Worm (Caenorhabditis elegans) whole organism, young adult: Measurements from ENCODE around the gene cpt-5.

Experiments used
- B0336.3 ChIP-seq: fragments of 200-800 bp; sonication (Bioruptor generic); IDR thresholded peaks from 2 replicates; pipeline ENCODE4 v1.3.6; 2022; ENCODE audit warnings: missing genetic modification characterization, missing compliant biosample characterization
- C17E4.6 ChIP-seq: fragments of 200-800 bp; sonication (Bioruptor generic); IDR thresholded peaks from 2 replicates; pipeline ENCODE4 v1.3.6; 2022; ENCODE audit warnings: missing genetic modification reagents, missing genetic modification characterization, missing compliant biosample characterization
- D2030.7 ChIP-seq: fragments of 200-800 bp; sonication (Bioruptor generic); IDR thresholded peaks from 2 replicates; pipeline ENCODE4 v1.3.6; 2022; ENCODE audit warnings: missing genetic modification reagents, missing genetic modification characterization, missing compliant biosample characterization
- F10E7.11 ChIP-seq: sonication (generic microtip); optimal IDR thresholded peaks from 2 replicates; lab custom pipeline; 2017; ENCODE audit warnings: mild to moderate bottlenecking, missing genetic modification characterization, moderate library complexity, missing compliant biosample characterization
- F22D6.2 ChIP-seq: sonication (generic microtip); optimal IDR thresholded peaks from 2 replicates; lab custom pipeline; 2016; ENCODE audit warnings: mild to moderate bottlenecking, missing genetic modification characterization, missing compliant biosample characterization
- F37B4.10 ChIP-seq: fragments of 200-800 bp; sonication (Bioruptor generic); IDR thresholded peaks from 2 replicates; pipeline ENCODE4 v1.3.6; 2022; ENCODE audit warnings: missing genetic modification characterization, missing compliant biosample characterization
- F39B2.1 ChIP-seq: fragments of 200-800 bp; sonication (Bioruptor generic); IDR thresholded peaks from 2 replicates; pipeline ENCODE4 v1.3.6; 2022; ENCODE audit warnings: missing genetic modification reagents, missing genetic modification characterization, missing compliant biosample characterization
- F57C9.4 ChIP-seq: sonication (generic microtip); optimal IDR thresholded peaks from 2 replicates; lab custom pipeline; 2017; ENCODE audit warnings: mild to moderate bottlenecking, missing genetic modification characterization, missing compliant biosample characterization
- K11D2.4 ChIP-seq: fragments of 200-800 bp; sonication (Bioruptor generic); IDR thresholded peaks from 2 replicates; pipeline ENCODE4 v1.3.6; 2022; ENCODE audit warnings: missing genetic modification reagents, missing genetic modification characterization, missing compliant biosample characterization
- K12H6.12 ChIP-seq: fragments of 200-800 bp; sonication (Bioruptor generic); optimal IDR thresholded peaks from 2 replicates; lab custom pipeline; 2018; ENCODE audit warnings: mild to moderate bottlenecking, missing genetic modification characterization, missing compliant biosample characterization
- T07F8.4 ChIP-seq: sonication (generic microtip); optimal IDR thresholded peaks from 2 replicates; lab custom pipeline; 2016; ENCODE audit warnings: mild to moderate bottlenecking, missing genetic modification characterization, moderate library complexity, missing compliant biosample characterization
- Y53G8AR.9 ChIP-seq: fragments of 200-800 bp; sonication (Bioruptor generic); conservative IDR thresholded peaks from 2 replicates; pipeline ENCODE4 v1.3.6; 2022; ENCODE audit warnings: missing genetic modification reagents, missing genetic modification characterization, missing compliant biosample characterization
- Y56A3A.18 ChIP-seq: fragments of 200-800 bp; sonication (Bioruptor generic); IDR thresholded peaks from 2 replicates; pipeline ENCODE4 v1.3.6; 2022; ENCODE audit warnings: missing genetic modification reagents, missing genetic modification characterization, missing compliant biosample characterization
- Y79H2A.3 ChIP-seq: fragments of 200-800 bp; sonication (Bioruptor generic); conservative IDR thresholded peaks from 2 replicates; pipeline ENCODE4 v1.3.6; 2022; ENCODE audit warnings: missing genetic modification reagents, missing genetic modification characterization, missing compliant biosample characterization
- aptf-2 ChIP-seq: fragments of 200-800 bp; sonication (Bioruptor generic); conservative IDR thresholded peaks from 2 replicates; pipeline ENCODE4 v1.3.6; 2022; ENCODE audit warnings: missing genetic modification reagents, missing genetic modification characterization, missing compliant biosample characterization
- attf-5 ChIP-seq: fragments of 200-800 bp; sonication (Bioruptor generic); optimal IDR thresholded peaks from 2 replicates; lab custom pipeline; 2018; ENCODE audit warnings: mild to moderate bottlenecking, missing genetic modification characterization, missing compliant biosample characterization
- ccch-3 ChIP-seq: fragments of 200-800 bp; sonication (Bioruptor generic); optimal IDR thresholded peaks from 2 replicates; lab custom pipeline; 2018; ENCODE audit warnings: mild to moderate bottlenecking, missing genetic modification characterization, missing compliant biosample characterization
- cebp-1 ChIP-seq, 2 experiments: fragments of 200-800 bp in 1 of 2; sonication (Bioruptor generic) in 1 of 2; sonication (generic microtip) in 1 of 2; IDR thresholded peaks in 1 of 2; optimal IDR thresholded peaks in 1 of 2; 2 replicates each; pipeline versions ENCODE4 v1.3.6 to Lab custom; 2017 to 2022; ENCODE audit warnings: missing compliant biosample characterization in 2 of 2, missing genetic modification characterization in 2 of 2, mild to moderate bottlenecking in 1 of 2, missing genetic modification reagents in 1 of 2, moderate library complexity in 1 of 2
- ceh-100 ChIP-seq: fragments of 200-800 bp; sonication (Bioruptor generic); IDR thresholded peaks from 2 replicates; pipeline ENCODE4 v1.3.6; 2022; ENCODE audit warnings: missing genetic modification reagents, missing genetic modification characterization, missing compliant biosample characterization
- ceh-40 ChIP-seq: fragments of 200-800 bp; sonication (Bioruptor generic); IDR thresholded peaks from 2 replicates; pipeline ENCODE4 v1.3.6; 2022; ENCODE audit warnings: missing genetic modification characterization, missing compliant biosample characterization
- ceh-58 ChIP-seq: fragments of 200-800 bp; sonication (Bioruptor generic); IDR thresholded peaks from 2 replicates; pipeline ENCODE4 v1.3.6; 2022; ENCODE audit warnings: missing genetic modification characterization, missing compliant biosample characterization
- ceh-91 ChIP-seq: fragments of 200-800 bp; sonication (Bioruptor generic); IDR thresholded peaks from 2 replicates; pipeline ENCODE4 v1.3.6; 2022; ENCODE audit warnings: missing genetic modification reagents, missing genetic modification characterization, missing compliant biosample characterization
- dox-1 ChIP-seq: fragments of 200-800 bp; sonication (Bioruptor generic); IDR thresholded peaks from 2 replicates; pipeline ENCODE4 v1.3.6; 2022; ENCODE audit warnings: missing genetic modification reagents, missing genetic modification characterization, missing compliant biosample characterization
- egrh-3 ChIP-seq: fragments of 200-800 bp; sonication (Bioruptor generic); IDR thresholded peaks from 2 replicates; pipeline ENCODE4 v1.3.6; 2022; ENCODE audit warnings: missing genetic modification reagents, missing genetic modification characterization, missing compliant biosample characterization
- fkh-3 ChIP-seq: sonication (generic microtip); optimal IDR thresholded peaks from 2 replicates; lab custom pipeline; 2016; ENCODE audit warnings: mild to moderate bottlenecking, missing genetic modification characterization, missing compliant biosample characterization
- him-1 ChIP-seq: sonication (generic microtip); optimal IDR thresholded peaks from 2 replicates; lab custom pipeline; 2016; ENCODE audit warnings: missing genotype, missing genetic modification reagents, missing genetic modification characterization, missing compliant biosample characterization
- hmg-1.2 ChIP-seq: fragments of 200-800 bp; sonication (Bioruptor generic); IDR thresholded peaks from 2 replicates; pipeline ENCODE4 v1.3.6; 2022; ENCODE audit warnings: missing genetic modification reagents, missing genetic modification characterization, missing compliant biosample characterization
- hsf-1 ChIP-seq: fragments of 200-800 bp; sonication (Bioruptor generic); IDR thresholded peaks from 2 replicates; pipeline ENCODE4 v1.3.6; 2022; ENCODE audit warnings: missing genetic modification reagents, missing genetic modification characterization, missing compliant biosample characterization
- lin-35 ChIP-seq, 3 experiments: fragments of 150-350 bp in 2 of 3; sonication (generic microtip) in 1 of 3; optimal IDR thresholded peaks; 2 replicates each; lab custom pipeline; 2014 to 2018; ENCODE audit warnings: missing biosample characterization in 3 of 3, missing genetic modification characterization in 3 of 3, missing genetic modification reagents in 3 of 3
- madf-10 ChIP-seq: sonication (generic microtip); optimal IDR thresholded peaks from 2 replicates; lab custom pipeline; 2016; ENCODE audit warnings: mild to moderate bottlenecking, missing genetic modification characterization, missing compliant biosample characterization
- madf-3 ChIP-seq: fragments of 200-800 bp; sonication (Bioruptor generic); IDR thresholded peaks from 2 replicates; pipeline ENCODE4 v1.3.6; 2022; ENCODE audit warnings: missing genetic modification reagents, missing genetic modification characterization, missing compliant biosample characterization
- mel-28 ChIP-seq: sonication (generic microtip); optimal IDR thresholded peaks from 2 replicates; lab custom pipeline; 2016; ENCODE audit warnings: borderline replicate concordance, mild to moderate bottlenecking, missing genetic modification characterization, missing compliant biosample characterization
- nfya-1 ChIP-seq: sonication (generic microtip); optimal IDR thresholded peaks from 2 replicates; lab custom pipeline; 2017; ENCODE audit warnings: antibody characterized with exemption, missing compliant biosample characterization, missing genetic modification characterization, borderline replicate concordance; ENCODE audit not compliant: insufficient read depth
- nfyb-1 ChIP-seq: fragments of 200-800 bp; sonication (Bioruptor generic); IDR thresholded peaks from 2 replicates; pipeline ENCODE4 v1.3.6; 2022; ENCODE audit warnings: missing genetic modification reagents, missing genetic modification characterization, missing compliant biosample characterization
- nhr-27 ChIP-seq: fragments of 200-800 bp; sonication (Bioruptor generic); optimal IDR thresholded peaks from 2 replicates; lab custom pipeline; 2018; ENCODE audit warnings: mild to moderate bottlenecking, missing genetic modification characterization, moderate library complexity, missing compliant biosample characterization
- rec-8 ChIP-seq, 2 experiments: sonication (generic microtip); optimal IDR thresholded peaks; 2 replicates each; lab custom pipeline; 2016; ENCODE audit warnings: mild to moderate bottlenecking in 2 of 2, missing genetic modification characterization in 2 of 2, missing genetic modification reagents in 2 of 2, missing genotype in 2 of 2, missing biosample characterization in 1 of 2, missing compliant biosample characterization in 1 of 2, moderate library complexity in 1 of 2
- rpc-1 ChIP-seq, 2 experiments: fragments of 150-350 bp in 1 of 2; sonication (generic microtip) in 1 of 2; optimal IDR thresholded peaks; 2 replicates each; lab custom pipeline; 2014 to 2018; ENCODE audit warnings: missing biosample characterization in 1 of 2, missing genetic modification characterization in 1 of 2, missing genetic modification reagents in 1 of 2, missing genotype in 1 of 2
- snpc-3.4 ChIP-seq: sonication (generic microtip); optimal IDR thresholded peaks from 2 replicates; lab custom pipeline; 2017; ENCODE audit warnings: missing genetic modification characterization, mild to moderate bottlenecking, missing compliant biosample characterization, antibody characterized with exemption, moderate library complexity, missing genotype, missing genetic modification reagents
- somi-1 ChIP-seq: fragments of 200-800 bp; sonication (Bioruptor generic); optimal IDR thresholded peaks from 2 replicates; lab custom pipeline; 2018; ENCODE audit warnings: mild to moderate bottlenecking, missing genetic modification characterization, missing compliant biosample characterization
- tlf-1 ChIP-seq: fragments of 200-800 bp; sonication (Bioruptor generic); optimal IDR thresholded peaks from 2 replicates; lab custom pipeline; 2018; ENCODE audit warnings: mild to moderate bottlenecking, missing genetic modification characterization, missing compliant biosample characterization
- ztf-18 ChIP-seq: sonication (generic microtip); optimal IDR thresholded peaks from 2 replicates; lab custom pipeline; 2016; ENCODE audit warnings: missing genotype, mild to moderate bottlenecking, missing genetic modification characterization, missing compliant biosample characterization
- ztf-22 ChIP-seq: fragments of 200-800 bp; sonication (Bioruptor generic); optimal IDR thresholded peaks from 2 replicates; lab custom pipeline; 2018; ENCODE audit warnings: mild to moderate bottlenecking, missing genetic modification characterization, moderate library complexity, missing compliant biosample characterization
- ztf-26 ChIP-seq: sonication (generic microtip); optimal IDR thresholded peaks from 2 replicates; lab custom pipeline; 2017; ENCODE audit warnings: missing genetic modification characterization, missing compliant biosample characterization

The cpt-5 gene

ce11 chrV:13858906-13859305 is 14.1 kb upstream of the cpt-5 start, which contains the start of gene srx-135:
TSS of gene srx-135 (plus strand) at chrV:13859206.
- TF ChIP-seq hsf-1 (no peak), K11D2.4 (GFP tag; lab: Robert Waterston, UW) (no peak), snpc-3.4 (tag; lab: Kevin White, UChicago) (no peak), ztf-18 (no peak), D2030.7 (GFP tag; lab: Robert Waterston, UW) (no peak), madf-10 (no peak), rec-8 (tag; optimal IDR thresholded peaks at IDR 0.05; lab: Kevin White, UChicago) (no peak), F10E7.11 (tag; lab: Kevin White, UChicago) (no peak), madf-3 (GFP tag; lab: Robert Waterston, UW) (no peak), Y56A3A.18 (no peak), tlf-1 (GFP tag; lab: Kevin White, UChicago) (no peak), dox-1 (GFP tag; lab: Robert Waterston, UW) (no peak), egrh-3 (GFP tag; lab: Robert Waterston, UW) (no peak), rpc-1 (optimal IDR thresholded peaks at IDR 0.05; lab: Kevin White, UChicago) (no peak), rpc-1 (tag; optimal IDR thresholded peaks at IDR 0.05; lab: Kevin White, UChicago) (no peak), him-1 (no peak), lin-35 (GFP tag; optimal IDR thresholded peaks at IDR 0.05; lab: Kevin White, UChicago) (no peak)

- TF ChIP-seq ceh-100 (GFP tag; lab: Robert Waterston, UW) = no peak
- TF ChIP-seq madf-10 = no peak
- no peak for TF ChIP-seq Y53G8AR.9 (GFP tag; lab: Robert Waterston, UW)
- TF ChIP-seq attf-5 = no peak
- no peak for TF ChIP-seq somi-1 (GFP tag; lab: Kevin White, UChicago)
- TF ChIP-seq rpc-1 (optimal IDR thresholded peaks at IDR 0.05; lab: Kevin White, UChicago) = no peak
- TF ChIP-seq rpc-1 (tag; optimal IDR thresholded peaks at IDR 0.05; lab: Kevin White, UChicago) = no peak
- no peak for TF ChIP-seq F37B4.10
- TF ChIP-seq ceh-58 (GFP tag; lab: Robert Waterston, UW) = no peak
- TF ChIP-seq C17E4.6 (GFP tag; lab: Robert Waterston, UW) = no peak
- no peak for TF ChIP-seq ccch-3 (GFP tag; lab: Kevin White, UChicago)
- no peak for TF ChIP-seq T07F8.4 (tag; lab: Kevin White, UChicago)
- TF ChIP-seq ceh-91 (GFP tag; lab: Robert Waterston, UW) = no peak
- TF ChIP-seq fkh-3 = no peak
- no peak for TF ChIP-seq F22D6.2 (tag; lab: Kevin White, UChicago)
- no peak for TF ChIP-seq ceh-40 (GFP tag; lab: Robert Waterston, UW)
- TF ChIP-seq cebp-1 (GFP tag; IDR thresholded peaks at IDR 0.05; lab: Robert Waterston, UW) = no peak
- no peak for TF ChIP-seq cebp-1 (tag; optimal IDR thresholded peaks at IDR 0.05; lab: Kevin White, UChicago)
- TF ChIP-seq ztf-22 (GFP tag; lab: Kevin White, UChicago) = no peak
Observed at ce11 chrV:13862505-13862904, 10.5 kb upstream of the cpt-5 start, which contains the start of gene srx-137. TSS of gene srx-137 (plus strand) at chrV:13862805.

DNA sequence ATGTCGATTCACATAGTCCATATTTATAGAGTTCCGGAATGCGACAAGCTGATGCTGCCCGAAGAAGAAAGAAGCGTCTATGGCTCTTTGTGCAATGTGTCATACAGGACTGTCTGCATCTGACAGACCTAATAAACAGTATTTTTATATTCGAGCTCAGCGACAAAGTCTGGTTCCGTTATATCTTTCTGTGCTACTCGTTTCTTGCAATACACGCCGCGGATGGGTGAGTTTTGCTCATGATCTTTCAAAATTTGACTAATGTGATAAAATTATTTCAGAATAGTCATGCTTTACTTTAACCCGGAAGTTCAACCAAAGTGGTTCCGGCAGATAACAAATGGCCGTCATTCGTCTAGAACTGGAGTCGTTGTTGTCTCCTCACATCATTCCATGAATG is 9.3 kb upstream of the cpt-5 start:
- TF ChIP-seq mel-28 (tag; lab: Kevin White, UChicago) = no peak
- no peak for TF ChIP-seq nfya-1 (tag; lab: Kevin White, UChicago)

DNA sequence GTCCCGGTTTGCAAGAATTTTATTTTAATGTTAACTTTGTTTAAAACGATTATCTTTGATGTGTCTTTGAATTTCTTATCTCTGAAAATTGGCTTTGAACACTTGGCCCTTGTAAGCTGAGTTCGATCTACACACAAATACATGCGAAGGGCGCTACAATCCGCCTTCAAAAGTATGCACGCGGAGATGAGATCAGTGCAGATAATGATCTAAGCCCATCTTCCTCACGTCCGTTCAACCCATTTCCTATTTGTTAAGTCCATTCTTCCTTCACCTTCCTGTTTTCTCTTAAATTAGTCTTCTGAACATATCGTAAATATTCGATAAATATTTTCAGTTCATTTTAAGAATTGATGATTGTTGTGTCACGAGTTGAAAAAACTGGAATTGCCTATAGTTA is 6.6 kb upstream of the cpt-5 start, which contains the start of gene nhr-175:
TSS of gene nhr-175 (plus strand) at position 339 of the 400 bp plus-strand sequence.
- TF ChIP-seq ztf-26 (tag; lab: Kevin White, UChicago) = no peak
- TF ChIP-seq egrh-3 (GFP tag; lab: Robert Waterston, UW) = no peak
- no peak for TF ChIP-seq K12H6.12 (tag; lab: Kevin White, UChicago)
- no peak for TF ChIP-seq Y79H2A.3 (GFP tag; lab: Robert Waterston, UW)
- TF ChIP-seq F39B2.1 = no peak
- TF ChIP-seq F22D6.2 (tag; lab: Kevin White, UChicago) = no peak
- no peak for TF ChIP-seq him-1
- TF ChIP-seq nfyb-1 (GFP tag; lab: Robert Waterston, UW) = no peak
- TF ChIP-seq rpc-1 (optimal IDR thresholded peaks at IDR 0.05; lab: Kevin White, UChicago) = no peak
- TF ChIP-seq rpc-1 (tag; optimal IDR thresholded peaks at IDR 0.05; lab: Kevin White, UChicago) = no peak
- no peak for TF ChIP-seq nhr-27
- no peak for TF ChIP-seq aptf-2 (GFP tag; lab: Robert Waterston, UW)
- no peak for TF ChIP-seq hmg-1.2 (GFP tag; lab: Robert Waterston, UW)
- TF ChIP-seq B0336.3 (GFP tag; lab: Robert Waterston, UW) = no peak
- TF ChIP-seq nfya-1 (tag; lab: Kevin White, UChicago) = no peak
- no peak for TF ChIP-seq F57C9.4 (tag; lab: Kevin White, UChicago)
